Worm (Caenorhabditis elegans): ENCODE measurements around the gene C05D11.13.

- TF ChIP-seq ets-7 (tag; optimal IDR thresholded peaks at IDR 0.05): no peak
- no peak for TF ChIP-seq ceh-36 (tag; optimal IDR thresholded peaks at IDR 0.05)
- TF ChIP-seq tra-4 (tag; optimal IDR thresholded peaks at IDR 0.05): no peak
- TF ChIP-seq sea-1 (GFP tag; conservative IDR thresholded peaks at IDR 0.05): no peak
- TF ChIP-seq ama-1 (optimal IDR thresholded peaks at IDR 0.05): no peak
Observed at ce11 chrIII:6415306-6415973, 28.9 kb downstream of the C05D11.13 start, which contains the start of gene nas-4.
